Worm (Caenorhabditis elegans) whole organism, L1 larva: ENCODE results near the gene fbxb-105.

Experiments
- F16B12.6 ChIP-seq: fragments of 150-350 bp; optimal IDR thresholded peaks from 2 replicates; lab custom pipeline; 2014; ENCODE audit warnings: missing biosample characterization, missing genetic modification characterization
- alr-1 ChIP-seq: fragments of 200-800 bp; sonication (Bioruptor generic); optimal IDR thresholded peaks from 2 replicates; lab custom pipeline; 2018; ENCODE audit warnings: borderline replicate concordance, mild to moderate bottlenecking, missing genetic modification characterization, missing compliant biosample characterization
- ama-1 ChIP-seq: fragments of 150-350 bp; optimal IDR thresholded peaks from 2 replicates; lab custom pipeline; 2014
- ceh-63 ChIP-seq: fragments of 200-800 bp; sonication (Bioruptor generic); optimal IDR thresholded peaks from 2 replicates; lab custom pipeline; 2018; ENCODE audit warnings: mild to moderate bottlenecking, missing genetic modification characterization, missing compliant biosample characterization
- ceh-82 ChIP-seq, 3 experiments: fragments of 150-350 bp in 1 of 3; sonication (generic microtip) in 2 of 3; optimal IDR thresholded peaks; 2 replicates each; lab custom pipeline; 2014 to 2017; ENCODE audit warnings: missing biosample characterization in 3 of 3, missing genetic modification characterization in 3 of 3
- ceh-90 ChIP-seq: sonication (generic microtip); optimal IDR thresholded peaks from 2 replicates; lab custom pipeline; 2016; ENCODE audit warnings: missing genetic modification characterization, missing compliant biosample characterization
- dpl-1 ChIP-seq, 3 experiments: fragments of 150-350 bp in 2 of 3; sonication (generic microtip) in 1 of 3; optimal IDR thresholded peaks; 2 replicates each; lab custom pipeline; 2014 to 2017; ENCODE audit warnings: missing biosample characterization in 3 of 3, missing genetic modification characterization in 3 of 3, missing genetic modification reagents in 3 of 3
- dsc-1 ChIP-seq: sonication (generic microtip); optimal IDR thresholded peaks from 2 replicates; lab custom pipeline; 2016; ENCODE audit warnings: mild to moderate bottlenecking, missing genetic modification characterization, missing compliant biosample characterization
- efl-1 ChIP-seq, 4 experiments: fragments of 150-350 bp; optimal IDR thresholded peaks in 3 of 4; peaks in 1 of 4; 1 replicate in 1 of 4; 2 replicates in 3 of 4; lab custom pipeline; 2014; ENCODE audit warnings: missing biosample characterization in 2 of 4, missing genetic modification characterization in 2 of 4, missing genetic modification reagents in 2 of 4
- egl-27 ChIP-seq, 2 experiments: fragments of 150-350 bp in 1 of 2; sonication (generic microtip); optimal IDR thresholded peaks; 3 replicates each; lab custom pipeline; 2017 to 2018; ENCODE audit warnings: missing biosample characterization in 2 of 2, missing genetic modification characterization in 2 of 2, missing genetic modification reagents in 2 of 2
- elt-2 ChIP-seq: sonication (generic microtip); optimal IDR thresholded peaks from 2 replicates; lab custom pipeline; 2016; ENCODE audit warnings: missing genetic modification characterization, mild to moderate bottlenecking, inconsistent platforms, missing compliant biosample characterization, missing genetic modification reagents
- elt-3 ChIP-seq, 6 experiments: fragments of 150-350 bp in 1 of 6; sonication (generic microtip); optimal IDR thresholded peaks; 2 replicates each; lab custom pipeline; 2017 to 2018; ENCODE audit warnings: missing biosample characterization in 6 of 6, missing genetic modification characterization in 6 of 6, inconsistent platforms in 1 of 6
- ets-5 ChIP-seq: fragments of 200-800 bp; sonication (Bioruptor generic); IDR thresholded peaks from 2 replicates; pipeline ENCODE4 v1.3.6; 2022; ENCODE audit warnings: missing genetic modification characterization, missing compliant biosample characterization
- fkh-10 ChIP-seq: sonication (generic microtip); optimal IDR thresholded peaks from 2 replicates; lab custom pipeline; 2017; ENCODE audit warnings: missing biosample characterization, missing genetic modification reagents, missing genetic modification characterization
- fkh-4 ChIP-seq: sonication (generic microtip); optimal IDR thresholded peaks from 2 replicates; lab custom pipeline; 2016; ENCODE audit warnings: missing compliant biosample characterization, missing genetic modification characterization, borderline replicate concordance
- fkh-8 ChIP-seq: sonication (generic microtip); optimal IDR thresholded peaks from 2 replicates; lab custom pipeline; 2016; ENCODE audit warnings: mild to moderate bottlenecking, missing genetic modification characterization, missing compliant biosample characterization
- grh-1 ChIP-seq: fragments of 200-800 bp; sonication (Bioruptor generic); IDR thresholded peaks from 2 replicates; pipeline ENCODE4 v1.3.6; 2022; ENCODE audit warnings: missing genetic modification reagents, missing genetic modification characterization, missing compliant biosample characterization
- hlh-17 ChIP-seq: fragments of 200-800 bp; sonication (Bioruptor generic); optimal IDR thresholded peaks from 2 replicates; lab custom pipeline; 2018; ENCODE audit warnings: missing genetic modification characterization, mild to moderate bottlenecking, missing compliant biosample characterization, moderate library complexity, borderline replicate concordance
- hlh-4 ChIP-seq: sonication (generic microtip); optimal IDR thresholded peaks from 2 replicates; lab custom pipeline; 2016; ENCODE audit warnings: mild to moderate bottlenecking, missing genetic modification characterization, missing compliant biosample characterization
- hpl-2 ChIP-seq: fragments of 150-350 bp; optimal IDR thresholded peaks from 2 replicates; lab custom pipeline; 2014; ENCODE audit warnings: missing biosample characterization, missing genetic modification reagents, missing genetic modification characterization
- irx-1 ChIP-seq: sonication (generic microtip); optimal IDR thresholded peaks from 2 replicates; lab custom pipeline; 2016; ENCODE audit warnings: missing genetic modification characterization, missing compliant biosample characterization
- lin-14 ChIP-seq: fragments of 200-800 bp; sonication (Bioruptor generic); optimal IDR thresholded peaks from 2 replicates; lab custom pipeline; 2018; ENCODE audit warnings: mild to moderate bottlenecking, missing genetic modification characterization, moderate library complexity, missing compliant biosample characterization
- lin-15B ChIP-seq: fragments of 150-350 bp; sonication (generic microtip); optimal IDR thresholded peaks from 3 replicates; lab custom pipeline; 2014; ENCODE audit warnings: missing biosample characterization, missing genetic modification characterization
- lin-35 ChIP-seq, 2 experiments: fragments of 150-350 bp; optimal IDR thresholded peaks; 2 replicates each; lab custom pipeline; 2014; ENCODE audit warnings: missing biosample characterization in 2 of 2, missing genetic modification characterization in 2 of 2, missing genetic modification reagents in 2 of 2
- lin-39 ChIP-seq: fragments of 150-350 bp; optimal IDR thresholded peaks from 2 replicates; lab custom pipeline; 2014; ENCODE audit warnings: missing biosample characterization, missing genetic modification reagents, missing genetic modification characterization
- lir-3 ChIP-seq: sonication (generic microtip); optimal IDR thresholded peaks from 2 replicates; lab custom pipeline; 2016; ENCODE audit warnings: mild to moderate bottlenecking, missing genetic modification characterization, moderate library complexity, missing compliant biosample characterization; ENCODE audit not compliant: poor library complexity
- mab-9 ChIP-seq: fragments of 200-800 bp; sonication (Bioruptor generic); IDR thresholded peaks from 2 replicates; pipeline ENCODE4 v1.3.6; 2022; ENCODE audit warnings: missing genetic modification reagents, missing genetic modification characterization, missing compliant biosample characterization
- mdl-1 ChIP-seq, 2 experiments: fragments of 150-350 bp; optimal IDR thresholded peaks; 2 replicates each; lab custom pipeline; 2014 to 2017; ENCODE audit warnings: missing biosample characterization in 2 of 2, missing genetic modification characterization in 2 of 2, inconsistent platforms in 1 of 2
- mef-2 ChIP-seq: fragments of 150-350 bp; optimal IDR thresholded peaks from 2 replicates; lab custom pipeline; 2014; ENCODE audit warnings: missing biosample characterization, missing genetic modification characterization
- mep-1 ChIP-seq: fragments of 150-350 bp; optimal IDR thresholded peaks from 2 replicates; lab custom pipeline; 2014; ENCODE audit warnings: missing biosample characterization, missing genetic modification characterization
- nhr-19 ChIP-seq: fragments of 200-800 bp; sonication (Bioruptor generic); conservative IDR thresholded peaks from 2 replicates; pipeline ENCODE4 v1.3.6; 2022; ENCODE audit warnings: missing genetic modification characterization, missing compliant biosample characterization
- nhr-28 ChIP-seq: fragments of 150-350 bp; optimal IDR thresholded peaks from 2 replicates; lab custom pipeline; 2014; ENCODE audit warnings: missing biosample characterization, missing genetic modification characterization
- nhr-84 ChIP-seq: sonication (generic microtip); optimal IDR thresholded peaks from 2 replicates; lab custom pipeline; 2017; ENCODE audit warnings: missing biosample characterization, missing genetic modification characterization
- nhr-90 ChIP-seq: sonication (generic microtip); optimal IDR thresholded peaks from 2 replicates; lab custom pipeline; 2016; ENCODE audit warnings: mild to moderate bottlenecking, missing genetic modification characterization, missing compliant biosample characterization; ENCODE audit not compliant: poor library complexity
- pag-3 ChIP-seq: sonication (generic microtip); optimal IDR thresholded peaks from 2 replicates; lab custom pipeline; 2017; ENCODE audit warnings: missing genetic modification characterization, mild to moderate bottlenecking, missing compliant biosample characterization, antibody characterized with exemption, borderline replicate concordance; ENCODE audit not compliant: insufficient read depth
- pax-3 ChIP-seq: fragments of 200-800 bp; sonication (Bioruptor generic); optimal IDR thresholded peaks from 2 replicates; lab custom pipeline; 2018; ENCODE audit warnings: mild to moderate bottlenecking, missing genetic modification characterization, moderate library complexity, missing compliant biosample characterization
- rnt-1 ChIP-seq: sonication (generic microtip); optimal IDR thresholded peaks from 2 replicates; lab custom pipeline; 2016; ENCODE audit warnings: mild to moderate bottlenecking, missing genetic modification characterization, moderate library complexity, missing compliant biosample characterization
- skn-1 ChIP-seq: fragments of 150-350 bp; optimal IDR thresholded peaks from 2 replicates; lab custom pipeline; 2014; ENCODE audit warnings: missing biosample characterization, missing genetic modification characterization
- snpc-4 ChIP-seq: fragments of 150-350 bp; optimal IDR thresholded peaks from 2 replicates; lab custom pipeline; 2014; ENCODE audit warnings: missing biosample characterization, missing genetic modification characterization
- sox-4 ChIP-seq: sonication (generic microtip); optimal IDR thresholded peaks from 2 replicates; lab custom pipeline; 2016; ENCODE audit warnings: missing genetic modification characterization, missing compliant biosample characterization
- sptf-1 ChIP-seq: fragments of 150-350 bp; optimal IDR thresholded peaks from 2 replicates; lab custom pipeline; 2014; ENCODE audit warnings: missing biosample characterization, missing genetic modification characterization
- sup-37 ChIP-seq: fragments of 200-800 bp; sonication (Bioruptor generic); optimal IDR thresholded peaks from 2 replicates; lab custom pipeline; 2018; ENCODE audit warnings: mild to moderate bottlenecking, missing genetic modification characterization, missing compliant biosample characterization
- tbx-2 ChIP-seq: sonication (generic microtip); optimal IDR thresholded peaks from 2 replicates; lab custom pipeline; 2016; ENCODE audit warnings: missing genetic modification characterization, missing compliant biosample characterization
- unc-130 ChIP-seq: fragments of 150-350 bp; optimal IDR thresholded peaks from 2 replicates; lab custom pipeline; 2017; ENCODE audit warnings: missing biosample characterization, missing genetic modification characterization, inconsistent platforms
- unc-62 ChIP-seq: fragments of 150-350 bp; optimal IDR thresholded peaks from 2 replicates; lab custom pipeline; 2014; ENCODE audit warnings: missing biosample characterization, missing genetic modification reagents, missing genetic modification characterization
- unc-86 ChIP-seq: sonication (generic microtip); optimal IDR thresholded peaks from 2 replicates; lab custom pipeline; 2016; ENCODE audit warnings: missing genetic modification characterization, missing compliant biosample characterization
- unc-98 ChIP-seq: fragments of 200-800 bp; sonication (Bioruptor generic); IDR thresholded peaks from 2 replicates; pipeline ENCODE4 v1.3.6; 2022; ENCODE audit warnings: missing genetic modification characterization, missing compliant biosample characterization
- vab-15 ChIP-seq: sonication (generic microtip); optimal IDR thresholded peaks from 2 replicates; lab custom pipeline; 2017; ENCODE audit warnings: missing genotype, mild to moderate bottlenecking, missing genetic modification characterization, missing compliant biosample characterization
- xbp-1 ChIP-seq: sonication (generic microtip); optimal IDR thresholded peaks from 2 replicates; lab custom pipeline; 2016; ENCODE audit warnings: missing genetic modification characterization, missing compliant biosample characterization
- zag-1 ChIP-seq: fragments of 150-350 bp; optimal IDR thresholded peaks from 2 replicates; lab custom pipeline; 2014; ENCODE audit warnings: missing biosample characterization, missing genetic modification characterization
- zip-4 ChIP-seq: fragments of 200-800 bp; sonication (Bioruptor generic); optimal IDR thresholded peaks from 2 replicates; lab custom pipeline; 2018; ENCODE audit warnings: mild to moderate bottlenecking, missing genetic modification characterization, moderate library complexity, missing compliant biosample characterization

fbxb-105 gene

DNA sequence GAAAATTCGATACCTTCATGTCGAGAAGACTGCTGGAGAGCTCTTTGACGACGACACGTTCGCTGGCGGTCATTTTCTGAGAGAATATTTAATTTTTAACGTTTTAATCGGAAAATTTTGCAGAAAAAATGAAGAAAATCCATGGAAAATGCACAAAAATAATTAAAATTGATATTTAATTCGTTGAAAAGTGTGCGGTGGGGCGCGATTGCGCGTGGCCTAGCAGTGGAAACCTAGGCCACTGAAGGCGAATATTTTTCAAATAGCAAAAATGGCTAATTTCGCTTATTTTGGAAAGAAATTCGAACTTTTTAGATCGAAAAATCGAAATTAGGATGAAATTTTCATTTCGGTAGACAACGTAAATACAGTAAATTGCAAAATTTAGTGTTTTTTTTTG, 18.2 kb downstream of the fbxb-105 start, which contains the start of gene F29A7.6 (continued):
- TF ChIP-seq mdl-1 (tag; optimal IDR thresholded peaks at IDR 0.05; lab: Kevin White, UChicago), result peak in 1 of 2 experiments; percentile 2
- TF ChIP-seq ets-5, result no peak
- peak; percentile 69 for TF ChIP-seq pax-3 (tag; lab: Kevin White, UChicago)
- TF ChIP-seq ceh-90 (tag; lab: Kevin White, UChicago), result peak; percentile 86
- peak; percentile 64 for TF ChIP-seq snpc-4 (tag; lab: Kevin White, UChicago)
- peak; percentile 41 for TF ChIP-seq skn-1
- no peak for TF ChIP-seq nhr-28 (tag; lab: Kevin White, UChicago)
- TF ChIP-seq ceh-63, result no peak
- TF ChIP-seq tbx-2 (tag; lab: Kevin White, UChicago), result peak; percentile 78
- TF ChIP-seq zip-4 (GFP tag; lab: Kevin White, UChicago), result no peak
- 0 out of 2 replicates have a peak, but pooled peaks have one; percentile 19 for TF ChIP-seq grh-1 (GFP tag; lab: Robert Waterston, UW)
- TF ChIP-seq hlh-4 (tag; lab: Kevin White, UChicago), result no peak
- TF ChIP-seq nhr-90 (tag; lab: Kevin White, UChicago), result peak; percentile 79
- no peak for TF ChIP-seq sptf-1
- no peak for TF ChIP-seq hpl-2 (GFP tag; lab: Kevin White, UChicago)
- peak; percentile 81 for TF ChIP-seq fkh-4
- TF ChIP-seq unc-130, result peak; percentile 43
- TF ChIP-seq lin-39, result peak; percentile 2
- peak; percentile 53 for TF ChIP-seq elt-2 (tag; lab: Kevin White, UChicago)
- peak; percentile 25 for TF ChIP-seq F16B12.6 (tag; lab: Kevin White, UChicago)
- peak; percentile 65 for TF ChIP-seq sox-4 (tag; lab: Kevin White, UChicago)
- no peak for TF ChIP-seq alr-1 (tag; lab: Kevin White, UChicago)
- no peak for TF ChIP-seq mef-2 (tag; lab: Kevin White, UChicago)
- TF ChIP-seq fkh-10 (GFP tag; lab: Kevin White, UChicago), result no peak
- TF ChIP-seq unc-98 (GFP tag; lab: Robert Waterston, UW), result peak; percentile 68
- peak; percentile 76 for TF ChIP-seq fkh-8
- no peak for TF ChIP-seq nhr-84 (tag; lab: Kevin White, UChicago)
- peak in 1 of 6 experiments; percentile 17 for TF ChIP-seq elt-3 (tag; optimal IDR thresholded peaks at IDR 0.05; lab: Kevin White, UChicago)
- TF ChIP-seq unc-86 (tag; lab: Kevin White, UChicago), result peak; percentile 41
- TF ChIP-seq dpl-1 (GFP tag; optimal IDR thresholded peaks at IDR 0.05; lab: Kevin White, UChicago), result peak; percentile 14 to 72 (median 69)
- peak; percentile 78 for TF ChIP-seq dsc-1 (tag; lab: Kevin White, UChicago)
- TF ChIP-seq irx-1 (tag; lab: Kevin White, UChicago), result peak; percentile 78
- no peak for TF ChIP-seq hlh-17 (GFP tag; lab: Kevin White, UChicago)
- TF ChIP-seq efl-1 (optimal IDR thresholded peaks at IDR 0.05; lab: Kevin White, UChicago), result peak; percentile 67 to 69
- peak; percentile 69 to 92 for TF ChIP-seq efl-1 (GFP tag; optimal IDR thresholded peaks at IDR 0.05 in 1 of 2; lab: Kevin White, UChicago)
- TF ChIP-seq unc-62 (GFP tag; lab: Kevin White, UChicago), result no peak
- 0 out of 2 replicates have a peak, but pooled peaks have one; percentile 36 for TF ChIP-seq mab-9
- no peak for TF ChIP-seq zag-1 (tag; lab: Kevin White, UChicago)
- TF ChIP-seq lin-15B (tag; lab: Kevin White, UChicago), result peak; percentile 60
- no peak for TF ChIP-seq egl-27 (tag; optimal IDR thresholded peaks at IDR 0.05; lab: Kevin White, UChicago)
- peak; percentile 53 to 63 for TF ChIP-seq lin-35 (GFP tag; optimal IDR thresholded peaks at IDR 0.05; lab: Kevin White, UChicago)
- peak; percentile 65 to 71 (median 66) for TF ChIP-seq ceh-82 (tag; optimal IDR thresholded peaks at IDR 0.05; lab: Kevin White, UChicago)
- no peak for TF ChIP-seq pag-3 (tag; lab: Kevin White, UChicago)
- no peak for TF ChIP-seq sup-37
- no peak for TF ChIP-seq ama-1 (lab: Kevin White, UChicago)
- TF ChIP-seq xbp-1, result peak; percentile 67
- TF ChIP-seq vab-15 (tag; lab: Kevin White, UChicago), result no peak
- TF ChIP-seq mep-1, result no peak
- peak; percentile 78 for TF ChIP-seq lin-14
- TF ChIP-seq lir-3 (tag; lab: Kevin White, UChicago), result no peak
- TF ChIP-seq rnt-1 (tag; lab: Kevin White, UChicago), result peak; percentile 95
- TF ChIP-seq nhr-19 (GFP tag; lab: Robert Waterston, UW), result peak; percentile 65
